Worm (Caenorhabditis elegans): ENCODE data around the gene Y49E10.16.

ce11 chrIII:12421708-12422107 lies 8.6 kb upstream of the Y49E10.16 start, which contains the start of gene tat-1:
- no peak for TF ChIP-seq ets-7 (tag; optimal IDR thresholded peaks at IDR 0.05)
- no peak for TF ChIP-seq ama-1 (optimal IDR thresholded peaks at IDR 0.05)
- TF ChIP-seq aly-1 (tag; optimal IDR thresholded peaks at IDR 0.05), result no peak
- no peak for TF ChIP-seq ceh-36 (tag; optimal IDR thresholded peaks at IDR 0.05)
- TF ChIP-seq B0310.2 (tag; optimal IDR thresholded peaks at IDR 0.05), result no peak
- TF ChIP-seq pes-1 (GFP tag; IDR thresholded peaks at IDR 0.05), result no peak
- no peak for TF ChIP-seq tbx-37 (GFP tag; conservative IDR thresholded peaks at IDR 0.05)
- TF ChIP-seq flt-1 (GFP tag; IDR thresholded peaks at IDR 0.05), result no peak
- no peak for TF ChIP-seq hmg-4 (GFP tag; optimal IDR thresholded peaks at IDR 0.05)
- no peak for TF ChIP-seq hmbx-1 (tag; optimal IDR thresholded peaks at IDR 0.05)
- TF ChIP-seq sea-1 (GFP tag; conservative IDR thresholded peaks at IDR 0.05), result no peak
- no peak for TF ChIP-seq tra-4 (tag; optimal IDR thresholded peaks at IDR 0.05)
- TF ChIP-seq F13C5.2 (tag; optimal IDR thresholded peaks at IDR 0.05), result no peak
